Fruit fly (Drosophila melanogaster) whole organism, embryonic: ENCODE data around the gene CG9616.
A peak's percentile ranks its signal among the peaks of the same experiment; 100 is the strongest.

Experiments used
- Ada2b ChIP-seq: fragments of 200-800 bp; sonication (Bioruptor generic); IDR thresholded peaks from 2 replicates; pipeline ENCODE4 v1.3.6; 2022; ENCODE audit warnings: missing biosample characterization, missing genetic modification characterization
- Atf-2 ChIP-seq: fragments of 200-800 bp; sonication (Bioruptor generic); optimal IDR thresholded peaks from 2 replicates; lab custom pipeline; 2016; ENCODE audit warnings: missing biosample characterization, missing genetic modification characterization
- Awh ChIP-seq: fragments of 200-800 bp; sonication (Bioruptor generic); IDR thresholded peaks from 2 replicates; pipeline ENCODE4, ENCODE4 v1.3.6; 2022; ENCODE audit warnings: missing biosample characterization, missing genetic modification characterization
- B-H2 ChIP-seq: fragments of 200-800 bp; sonication (Bioruptor generic); optimal IDR thresholded peaks from 2 replicates; lab custom pipeline; 2018; ENCODE audit warnings: missing biosample characterization, mild to moderate bottlenecking, missing genetic modification characterization
- Bdp1 ChIP-seq: fragments of 200-800 bp; sonication (Bioruptor generic); optimal IDR thresholded peaks from 3 replicates; lab custom pipeline; 2016; ENCODE audit warnings: missing biosample characterization, missing genetic modification characterization
- CG10274 ChIP-seq: fragments of 200-800 bp; sonication (Bioruptor generic); optimal IDR thresholded peaks from 3 replicates; lab custom pipeline; 2017; ENCODE audit warnings: missing biosample characterization, mild to moderate bottlenecking, missing genetic modification characterization
- CG10366 ChIP-seq: fragments of 200-800 bp; sonication (Bioruptor generic); IDR thresholded peaks from 2 replicates; pipeline ENCODE4 v1.3.6; 2022; ENCODE audit warnings: missing biosample characterization, missing genetic modification characterization
- CG11696 ChIP-seq: fragments of 200-800 bp; sonication (Bioruptor generic); IDR thresholded peaks from 2 replicates; pipeline ENCODE4 v1.3.6; 2022; ENCODE audit warnings: missing biosample characterization, missing genetic modification characterization
- CG1233 ChIP-seq: fragments of 200-800 bp; sonication (Bioruptor generic); optimal IDR thresholded peaks from 4 replicates; lab custom pipeline; 2018; ENCODE audit warnings: missing biosample characterization, mild to moderate bottlenecking, missing genetic modification characterization
- CG14014 ChIP-seq: fragments of 200-800 bp; sonication (Bioruptor generic); IDR thresholded peaks from 2 replicates; pipeline ENCODE4 v1.3.6; 2022; ENCODE audit warnings: missing biosample characterization, missing genetic modification characterization
- CG17612 ChIP-seq: fragments of 200-800 bp; sonication (Bioruptor generic); IDR thresholded peaks from 2 replicates; pipeline ENCODE4 v1.3.6; 2022; ENCODE audit warnings: missing biosample characterization, missing genetic modification characterization
- CG1792 ChIP-seq: fragments of 200-800 bp; sonication (Bioruptor generic); optimal IDR thresholded peaks from 2 replicates; lab custom pipeline; 2016; ENCODE audit warnings: missing biosample characterization, missing genetic modification characterization
- CG18262 ChIP-seq: fragments of 200-800 bp; optimal IDR thresholded peaks from 3 replicates; lab custom pipeline; 2019; ENCODE audit warnings: missing biosample characterization, mild to moderate bottlenecking, missing genetic modification characterization, moderate library complexity
- CG2120 ChIP-seq: fragments of 200-800 bp; sonication (Bioruptor generic); optimal IDR thresholded peaks from 3 replicates; lab custom pipeline; 2016; ENCODE audit warnings: missing biosample characterization, missing genetic modification characterization
- CG33557 ChIP-seq: fragments of 200-800 bp; sonication (Bioruptor generic); optimal IDR thresholded peaks from 2 replicates; lab custom pipeline; 2019; ENCODE audit warnings: missing biosample characterization, mild to moderate bottlenecking, missing genetic modification characterization, moderate library complexity
- CG4820 ChIP-seq: fragments of 200-800 bp; sonication (Bioruptor generic); optimal IDR thresholded peaks from 3 replicates; lab custom pipeline; 2016; ENCODE audit warnings: missing biosample characterization, missing genetic modification characterization
- CG8478 ChIP-seq: fragments of >200 bp; optimal IDR thresholded peaks from 2 replicates; lab custom pipeline; 2018
- Dp ChIP-seq: fragments of 200-800 bp; sonication (Bioruptor generic); optimal IDR thresholded peaks from 2 replicates; lab custom pipeline; 2018; ENCODE audit warnings: missing biosample characterization, mild to moderate bottlenecking, missing genetic modification characterization, moderate library complexity
- Drgx ChIP-seq: fragments of 200-800 bp; sonication (Bioruptor generic); IDR thresholded peaks from 2 replicates; pipeline ENCODE4 v1.3.6; 2022; ENCODE audit warnings: missing biosample characterization, missing genetic modification characterization
- Ets97D ChIP-seq: fragments of 200-800 bp; sonication (Bioruptor generic); optimal IDR thresholded peaks from 3 replicates; lab custom pipeline; 2016; ENCODE audit warnings: missing biosample characterization, missing genetic modification characterization
- Hey ChIP-seq: fragments of 200-800 bp; sonication (Bioruptor generic); optimal IDR thresholded peaks from 3 replicates; lab custom pipeline; 2018; ENCODE audit warnings: missing biosample characterization, mild to moderate bottlenecking, missing genetic modification characterization
- Hsf ChIP-seq: fragments of 200-800 bp; sonication (Bioruptor generic); optimal IDR thresholded peaks from 3 replicates; lab custom pipeline; 2016; ENCODE audit warnings: missing biosample characterization, missing genetic modification characterization
- Mad ChIP-seq: fragments of 200-800 bp; sonication (Bioruptor generic); optimal IDR thresholded peaks from 2 replicates; lab custom pipeline; 2016; ENCODE audit warnings: missing biosample characterization, missing genetic modification characterization
- Myb ChIP-seq: fragments of 200-800 bp; sonication (Bioruptor generic); optimal IDR thresholded peaks from 2 replicates; lab custom pipeline; 2016; ENCODE audit warnings: missing biosample characterization, missing genetic modification characterization
- Oaz ChIP-seq: fragments of 200-800 bp; sonication (Bioruptor generic); IDR thresholded peaks from 2 replicates; pipeline ENCODE4 v1.3.6; 2022; ENCODE audit warnings: missing biosample characterization, missing genetic modification characterization
- PHDP ChIP-seq: fragments of 200-800 bp; sonication (Bioruptor generic); optimal IDR thresholded peaks from 3 replicates; lab custom pipeline; 2018; ENCODE audit warnings: missing biosample characterization, mild to moderate bottlenecking, missing genetic modification characterization, moderate library complexity
- Poxn ChIP-seq: fragments of 200-800 bp; sonication (Bioruptor generic); IDR thresholded peaks from 2 replicates; pipeline ENCODE4 v1.3.6; 2022; ENCODE audit warnings: missing biosample characterization, missing genetic modification characterization
- Sry-δ ChIP-seq: fragments of 200-800 bp; sonication (Bioruptor generic); optimal IDR thresholded peaks from 2 replicates; lab custom pipeline; 2016; ENCODE audit warnings: missing biosample characterization, missing genetic modification characterization
- aop ChIP-seq: fragments of 200-800 bp; sonication (Bioruptor generic); IDR thresholded peaks from 2 replicates; pipeline ENCODE4 v1.3.6; 2022; ENCODE audit warnings: missing biosample characterization, missing genetic modification characterization
- bab2 ChIP-seq: fragments of 200-800 bp; sonication (Bioruptor generic); optimal IDR thresholded peaks from 2 replicates; lab custom pipeline; 2016; ENCODE audit warnings: missing biosample characterization, missing genetic modification characterization
- bigmax ChIP-seq: fragments of 200-800 bp; sonication (Bioruptor generic); optimal IDR thresholded peaks from 2 replicates; lab custom pipeline; 2018; ENCODE audit warnings: missing biosample characterization, mild to moderate bottlenecking, missing genetic modification characterization
- dan ChIP-seq: fragments of 200-800 bp; sonication (Bioruptor generic); IDR thresholded peaks from 2 replicates; pipeline ENCODE4 v1.3.6; 2022; ENCODE audit warnings: missing biosample characterization, missing genetic modification characterization
- danr ChIP-seq: fragments of 200-800 bp; sonication (Bioruptor generic); IDR thresholded peaks from 2 replicates; pipeline ENCODE4 v1.3.6; 2022; ENCODE audit warnings: missing biosample characterization, missing genetic modification characterization
- fd102C ChIP-seq: fragments of 200-800 bp; sonication (Bioruptor generic); optimal IDR thresholded peaks from 2 replicates; lab custom pipeline; 2018; ENCODE audit warnings: missing biosample characterization, mild to moderate bottlenecking, missing genetic modification characterization, moderate library complexity
- gcm ChIP-seq: fragments of 200-800 bp; sonication (Bioruptor generic); optimal IDR thresholded peaks from 2 replicates; lab custom pipeline; 2019; ENCODE audit warnings: missing biosample characterization, mild to moderate bottlenecking, missing genetic modification characterization, moderate library complexity
- gem ChIP-seq: fragments of 200-800 bp; sonication (Bioruptor generic); optimal IDR thresholded peaks from 2 replicates; lab custom pipeline; 2019; ENCODE audit warnings: missing biosample characterization, mild to moderate bottlenecking, missing genetic modification characterization, moderate library complexity
- gro ChIP-seq: fragments of 200-800 bp; sonication (Bioruptor generic); optimal IDR thresholded peaks from 2 replicates; lab custom pipeline; 2016; ENCODE audit warnings: missing biosample characterization, missing genetic modification characterization
- kay ChIP-seq: fragments of 200-800 bp; sonication (Bioruptor generic); optimal IDR thresholded peaks from 2 replicates; lab custom pipeline; 2016; ENCODE audit warnings: missing biosample characterization, missing genetic modification characterization
- kni ChIP-seq: fragments of 200-800 bp; sonication (Bioruptor generic); optimal IDR thresholded peaks from 3 replicates; lab custom pipeline; 2017; ENCODE audit warnings: mild to moderate bottlenecking, missing biosample characterization, missing genetic modification reagents, missing genetic modification characterization
- lab ChIP-seq: fragments of 200-800 bp; sonication (Bioruptor generic); optimal IDR thresholded peaks from 3 replicates; lab custom pipeline; 2017; ENCODE audit warnings: missing biosample characterization, missing genetic modification characterization, mild to moderate bottlenecking, moderate library complexity, missing genetic modification reagents
- mld ChIP-seq: fragments of 200-800 bp; sonication (Bioruptor generic); IDR thresholded peaks from 3 replicates; pipeline ENCODE4 v1.3.6; 2022; ENCODE audit warnings: missing biosample characterization, missing genetic modification characterization; ENCODE audit not compliant: partially characterized antibody
- nerfin-2 ChIP-seq: fragments of 200-800 bp; sonication (Bioruptor generic); IDR thresholded peaks from 2 replicates; pipeline ENCODE4 v1.3.6; 2022; ENCODE audit warnings: missing biosample characterization, missing genetic modification characterization; ENCODE audit not compliant: partially characterized antibody
- nom ChIP-seq: fragments of 200-800 bp; sonication (Bioruptor generic); optimal IDR thresholded peaks from 2 replicates; lab custom pipeline; 2017; ENCODE audit warnings: missing biosample characterization, missing genetic modification characterization, mild to moderate bottlenecking, moderate library complexity, missing genetic modification reagents
- p53 ChIP-seq: fragments of 200-800 bp; sonication (Bioruptor generic); optimal IDR thresholded peaks from 2 replicates; lab custom pipeline; 2016; ENCODE audit warnings: missing biosample characterization, missing genetic modification characterization
- prd ChIP-seq, 3 experiments: fragments of >200 bp in 2 of 3; fragments of 200-800 bp in 1 of 3; sonication (Bioruptor generic) in 1 of 3; optimal IDR thresholded peaks in 2 of 3; IDR thresholded peaks in 1 of 3; 2 replicates in 2 of 3; 3 replicates in 1 of 3; pipeline versions ENCODE4 v1.3.6 to Lab custom; 2017 to 2022; ENCODE audit warnings: missing biosample characterization in 1 of 3, missing genetic modification characterization in 1 of 3
- ranshi ChIP-seq: fragments of 200-800 bp; sonication (Bioruptor generic); IDR thresholded peaks from 2 replicates; pipeline ENCODE4 v1.3.6; 2022; ENCODE audit warnings: missing biosample characterization, missing genetic modification characterization
- scrt ChIP-seq: fragments of 200-800 bp; sonication (Bioruptor generic); optimal IDR thresholded peaks from 2 replicates; lab custom pipeline; 2018; ENCODE audit warnings: missing biosample characterization, mild to moderate bottlenecking, missing genetic modification characterization, moderate library complexity
- shn ChIP-seq: fragments of 200-800 bp; sonication (Bioruptor generic); optimal IDR thresholded peaks from 3 replicates; lab custom pipeline; 2016; ENCODE audit warnings: missing biosample characterization, missing genetic modification characterization
- yki ChIP-seq: fragments of >200 bp; optimal IDR thresholded peaks from 3 replicates; lab custom pipeline; 2018
- zfh2 ChIP-seq: fragments of 200-800 bp; sonication (Bioruptor generic); optimal IDR thresholded peaks from 2 replicates; lab custom pipeline; 2016; ENCODE audit warnings: missing biosample characterization, missing genetic modification characterization

Gene CG9616

DNA sequence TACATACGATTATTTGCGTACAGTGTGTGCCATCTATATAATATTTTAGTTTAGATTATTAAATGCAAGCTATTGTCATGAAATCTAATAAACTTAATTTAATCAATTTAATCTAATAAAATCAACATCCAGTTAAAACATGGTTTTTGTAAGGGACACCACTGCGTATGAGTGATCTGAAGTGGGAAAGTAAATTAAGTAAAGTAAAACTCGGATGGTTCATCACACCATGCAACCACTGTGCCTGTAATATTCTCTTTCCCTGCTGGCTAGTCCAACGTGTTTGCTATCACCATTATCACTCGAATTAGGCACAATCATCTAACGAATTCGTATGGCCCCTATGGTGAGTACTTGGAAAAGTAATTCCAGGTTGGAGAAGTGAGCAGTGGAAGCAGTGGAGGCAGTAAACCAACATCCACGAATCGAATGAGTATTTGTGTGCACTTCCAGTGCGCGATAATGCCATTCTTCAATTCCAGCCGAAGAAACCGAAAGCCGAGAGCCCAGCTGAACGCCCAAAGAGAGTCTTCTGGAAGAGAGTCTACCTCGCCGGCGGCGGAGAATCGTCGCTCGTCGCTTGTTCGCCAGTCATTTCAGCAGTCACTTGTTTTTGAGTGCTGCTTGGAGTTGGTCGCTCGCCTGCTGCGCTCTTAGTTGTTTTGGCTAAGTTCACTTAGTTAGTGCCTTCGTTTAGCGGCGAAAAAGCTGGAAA, 43.6 kb upstream of the CG9616 start, which contains the start of gene red (continued):
- TF ChIP-seq Bdp1 (GFP tag; lab: Kevin White, UChicago) (peak; percentile 47), CG18262 (tag; lab: Kevin White, UChicago) (peak; percentile 74), bab2 (GFP tag; lab: Kevin White, UChicago) (no peak), Ets97D (GFP tag; lab: Kevin White, UChicago) (peak; percentile 0), kni (GFP tag; lab: Kevin White, UChicago) (peak; percentile 50), Atf-2 (peak; percentile 14), Mad (peak; percentile 30), fd102C (no peak), CG1792 (GFP tag; lab: Kevin White, UChicago) (peak; percentile 21), CG4820 (GFP tag; lab: Kevin White, UChicago) (peak; percentile 33), bigmax (no peak), scrt (GFP tag; lab: Kevin White, UChicago) (peak; percentile 68), Drgx (GFP tag; lab: Robert Waterston, UW) (peak; percentile 59), PHDP (tag; lab: Kevin White, UChicago) (peak; percentile 85), Awh (GFP tag; lab: Robert Waterston, UW) (peak; percentile 52; the same call in 1 of the 2 replicates), Sry-δ (no peak), p53 (GFP tag; lab: Kevin White, UChicago) (no peak), CG14014 (GFP tag; lab: Robert Waterston, UW) (peak; percentile 80), Hey (tag; lab: Kevin White, UChicago) (peak; percentile 9), zfh2 (GFP tag; lab: Kevin White, UChicago) (peak; percentile 62), Myb (GFP tag; lab: Kevin White, UChicago) (no peak), CG17612 (GFP tag; lab: Robert Waterston, UW) (no peak), Hsf (GFP tag; lab: Kevin White, UChicago) (peak; percentile 62), shn (no peak), prd (optimal IDR thresholded peaks at IDR 0.05; lab: Kevin White, UChicago) (no peak), prd (GFP tag; IDR thresholded peaks at IDR 0.05; lab: Robert Waterston, UW) (peak; percentile 72), CG2120 (GFP tag; lab: Kevin White, UChicago) (peak; percentile 89), CG33557 (no peak), Oaz (no peak), CG1233 (GFP tag; lab: Kevin White, UChicago) (peak; percentile 66), B-H2 (GFP tag; lab: Kevin White, UChicago) (peak; percentile 16), mld (no peak), CG11696 (GFP tag; lab: Robert Waterston, UW) (0 out of 2 replicates have a peak, but pooled peaks have one; percentile 35), Ada2b (GFP tag; lab: Robert Waterston, UW) (peak; percentile 69), Dp (GFP tag; lab: Kevin White, UChicago) (no peak), nom (GFP tag; lab: Kevin White, UChicago) (peak; percentile 69), yki (no peak), gem (peak; percentile 85), dan (no peak), aop (GFP tag; lab: Robert Waterston, UW) (no peak), CG10274 (GFP tag; lab: Kevin White, UChicago) (peak; percentile 68), gcm (GFP tag; lab: Kevin White, UChicago) (peak; percentile 57), gro (peak; percentile 58), kay (GFP tag; lab: Kevin White, UChicago) (no peak), ranshi (GFP tag; lab: Robert Waterston, UW) (peak; percentile 70; the same call in 1 of the 2 replicates), CG10366 (peak; percentile 66), Poxn (peak; percentile 39; the same call in 1 of the 2 replicates), CG8478 (lab: Kevin White, UChicago) (no peak), nerfin-2 (no peak), lab (GFP tag; lab: Kevin White, UChicago) (peak; percentile 91), danr (GFP tag; lab: Robert Waterston, UW) (peak; percentile 58; the same call in 1 of the 2 replicates)
